In genomic region chrX:3474476-3475439, dm6 we compare ENCODE assay signal across 3 fruit fly cellular contexts.
TF ChIP-seq lines count a peak whose summit lies in the region.

CG12206 (minus strand) TSS chrX:3474524.

TF ChIP-seq in whole organism, embryonic, 481 proteins besides CTCF, POLR2A, EP300 and RAD21 (continued from another document and continues in another):
- TF ChIP-seq CG16779 (GFP tag; IDR thresholded peaks at IDR 0.05; lab: Robert Waterston, UW) (no peak), ems (GFP tag; optimal IDR thresholded peaks at IDR 0.05; lab: Kevin White, UChicago) (no peak), CG10209 (GFP tag; optimal IDR thresholded peaks at IDR 0.05; lab: Kevin White, UChicago) (peak; percentile 50), HLH4C (GFP tag; IDR thresholded peaks at IDR 0.05; lab: Robert Waterston, UW; ENCODE audit: partially characterized antibody) (no peak), CG8290 (GFP tag; optimal IDR thresholded peaks at IDR 0.05; lab: Kevin White, UChicago) (no peak), CG8290 (tag; optimal IDR thresholded peaks at IDR 0.05; lab: Kevin White, UChicago) (no peak), gfzf (GFP tag; optimal IDR thresholded peaks at IDR 0.05; lab: Kevin White, UChicago) (no peak), seq (GFP tag; IDR thresholded peaks at IDR 0.05; lab: Robert Waterston, UW) (0 out of 2 replicates have a peak, but pooled peaks have one; percentile 47), trem (tag; optimal IDR thresholded peaks at IDR 0.05; lab: Kevin White, UChicago) (peak; percentile 8), CG15696 (tag; optimal IDR thresholded peaks at IDR 0.05; lab: Kevin White, UChicago) (no peak), CG11085 (GFP tag; IDR thresholded peaks at IDR 0.05; lab: Robert Waterston, UW) (no peak), Mrtf (GFP tag; IDR thresholded peaks at IDR 0.05; lab: Robert Waterston, UW) (0 out of 3 replicates have a peak, but pooled peaks have one; percentile 28), Nf-YA (GFP tag; IDR thresholded peaks at IDR 0.05; lab: Robert Waterston, UW) (no peak), CG14965 (GFP tag; optimal IDR thresholded peaks at IDR 0.05; lab: Kevin White, UChicago; ENCODE audit: borderline replicate concordance) (no peak), Trl (optimal IDR thresholded peaks at IDR 0.05; lab: Kevin White, UChicago) (no peak), Trl (GFP tag; optimal IDR thresholded peaks at IDR 0.05; lab: Kevin White, UChicago) (no peak), BtbVII (GFP tag; optimal IDR thresholded peaks at IDR 0.05; lab: Kevin White, UChicago) (peak; percentile 62), da (GFP tag; optimal IDR thresholded peaks at IDR 0.05; lab: Kevin White, UChicago) (no peak), CG16813 (GFP tag; IDR thresholded peaks at IDR 0.05; lab: Robert Waterston, UW; ENCODE audit: partially characterized antibody) (no peak), Poxn (GFP tag; IDR thresholded peaks at IDR 0.05; lab: Robert Waterston, UW) (no peak), hbn (GFP tag; IDR thresholded peaks at IDR 0.05; lab: Robert Waterston, UW; ENCODE audit: partially characterized antibody) (no peak), az2 (GFP tag; optimal IDR thresholded peaks at IDR 0.05; lab: Kevin White, UChicago) (peak; percentile 28), Oaz (GFP tag; IDR thresholded peaks at IDR 0.05; lab: Robert Waterston, UW) (no peak), tna (GFP tag; IDR thresholded peaks at IDR 0.05; lab: Robert Waterston, UW; ENCODE audit: partially characterized antibody) (no peak), kni (GFP tag; optimal IDR thresholded peaks at IDR 0.05; lab: Kevin White, UChicago) (peak; percentile 46), CG18599 (GFP tag; optimal IDR thresholded peaks at IDR 0.05; lab: Kevin White, UChicago) (peak; percentile 73), CG17328 (GFP tag; IDR thresholded peaks at IDR 0.05; lab: Robert Waterston, UW) (no peak), CG4404 (GFP tag; IDR thresholded peaks at IDR 0.05; lab: Robert Waterston, UW) (peak; percentile 27; the same call in 1 of the 2 replicates), zfh1 (GFP tag; IDR thresholded peaks at IDR 0.05; lab: Robert Waterston, UW) (0 out of 3 replicates have a peak, but pooled peaks have one; percentile 23), gcm2 (GFP tag; optimal IDR thresholded peaks at IDR 0.05; lab: Kevin White, UChicago) (no peak), scrt (GFP tag; optimal IDR thresholded peaks at IDR 0.05; lab: Kevin White, UChicago) (peak; percentile 61), org-1 (GFP tag; optimal IDR thresholded peaks at IDR 0.05; lab: Kevin White, UChicago) (peak; percentile 16), CG13296 (GFP tag; optimal IDR thresholded peaks at IDR 0.05; lab: Kevin White, UChicago) (peak; percentile 56), CG1233 (GFP tag; optimal IDR thresholded peaks at IDR 0.05; lab: Kevin White, UChicago) (peak; percentile 52), ATbp (GFP tag; optimal IDR thresholded peaks at IDR 0.05; lab: Kevin White, UChicago) (peak; percentile 52), CG34422 (GFP tag; IDR thresholded peaks at IDR 0.05; lab: Robert Waterston, UW) (no peak), CG4328 (GFP tag; optimal IDR thresholded peaks at IDR 0.05; lab: Kevin White, UChicago) (no peak), CG8478 (optimal IDR thresholded peaks at IDR 0.05; lab: Kevin White, UChicago) (no peak), tap (tag; optimal IDR thresholded peaks at IDR 0.05; lab: Kevin White, UChicago) (peak; percentile 29), D19B (GFP tag; optimal IDR thresholded peaks at IDR 0.05; lab: Kevin White, UChicago) (peak; percentile 35), schlank (tag; optimal IDR thresholded peaks at IDR 0.05; lab: Kevin White, UChicago) (no peak), sd (tag; optimal IDR thresholded peaks at IDR 0.05; lab: Kevin White, UChicago) (peak; percentile 81), trh (GFP tag; optimal IDR thresholded peaks at IDR 0.05; lab: Kevin White, UChicago) (no peak), CG9817 (tag; optimal IDR thresholded peaks at IDR 0.05; lab: Kevin White, UChicago) (peak; percentile 46)

TF ChIP-seq in whole organism, prepupa, 60 proteins besides CTCF, POLR2A, EP300 and RAD21 (continued from another document):
- TF ChIP-seq Sox102F (GFP tag; optimal IDR thresholded peaks at IDR 0.05; lab: Kevin White, UChicago): peak; percentile 25
- peak; percentile 58 for TF ChIP-seq CG8319 (GFP tag; optimal IDR thresholded peaks at IDR 0.05; lab: Kevin White, UChicago)
- TF ChIP-seq salr (GFP tag; optimal IDR thresholded peaks at IDR 0.05; lab: Kevin White, UChicago): peak; percentile 59 to 76
- TF ChIP-seq Eip78C (GFP tag; lab: Kevin White, UChicago): peak; percentile 89
- TF ChIP-seq pdm3 (GFP tag; optimal IDR thresholded peaks at IDR 0.05; lab: Kevin White, UChicago): peak; percentile 72
- TF ChIP-seq dac (GFP tag; optimal IDR thresholded peaks at IDR 0.05; lab: Kevin White, UChicago): peak; percentile 30
- TF ChIP-seq CG6163 (GFP tag; IDR thresholded peaks at IDR 0.05; lab: Robert Waterston, UW): peak; percentile 87
- peak; percentile 32; the same call in 1 of the 2 replicates for TF ChIP-seq Gug (GFP tag; IDR thresholded peaks at IDR 0.05; lab: Robert Waterston, UW)
- peak; percentile 83 for TF ChIP-seq CG6276 (GFP tag; optimal IDR thresholded peaks at IDR 0.05; lab: Kevin White, UChicago)
- peak; percentile 36 for TF ChIP-seq Hr4 (GFP tag; optimal IDR thresholded peaks at IDR 0.05; lab: Kevin White, UChicago)
- TF ChIP-seq Ets96B (tag; optimal IDR thresholded peaks at IDR 0.05; lab: Kevin White, UChicago): peak; percentile 88
- peak; percentile 85 for TF ChIP-seq CG16779 (tag; optimal IDR thresholded peaks at IDR 0.05; lab: Kevin White, UChicago)
- peak; percentile 80 for TF ChIP-seq net (GFP tag; optimal IDR thresholded peaks at IDR 0.05; lab: Kevin White, UChicago)
- TF ChIP-seq Eip75B (GFP tag; optimal IDR thresholded peaks at IDR 0.05; lab: Kevin White, UChicago): peak; percentile 50
- TF ChIP-seq Hr39 (GFP tag; optimal IDR thresholded peaks at IDR 0.05; lab: Kevin White, UChicago): no peak
- peak; percentile 91 for TF ChIP-seq CG9139 (GFP tag; optimal IDR thresholded peaks at IDR 0.05; lab: Kevin White, UChicago)
- TF ChIP-seq cyc (GFP tag; optimal IDR thresholded peaks at IDR 0.05; lab: Kevin White, UChicago): peak; percentile 8
- TF ChIP-seq lz (GFP tag; optimal IDR thresholded peaks at IDR 0.05; lab: Kevin White, UChicago): peak; percentile 21
- TF ChIP-seq Met (GFP tag; optimal IDR thresholded peaks at IDR 0.05; lab: Kevin White, UChicago): peak; percentile 22
- no peak for TF ChIP-seq Ets21C (GFP tag; optimal IDR thresholded peaks at IDR 0.05; lab: Kevin White, UChicago)
- peak; percentile 7 for TF ChIP-seq Smox (GFP tag; optimal IDR thresholded peaks at IDR 0.05; lab: Kevin White, UChicago)
- TF ChIP-seq achi (GFP tag; optimal IDR thresholded peaks at IDR 0.05; lab: Kevin White, UChicago): peak; percentile 71
- TF ChIP-seq Blimp-1 (GFP tag; optimal IDR thresholded peaks at IDR 0.05; lab: Kevin White, UChicago): peak; percentile 66
- TF ChIP-seq dsx (GFP tag; optimal IDR thresholded peaks at IDR 0.05; lab: Kevin White, UChicago; ENCODE audit: poor library complexity, severe bottlenecking): peak; percentile 99
- peak; percentile 63 for TF ChIP-seq CG11762 (GFP tag; optimal IDR thresholded peaks at IDR 0.05; lab: Kevin White, UChicago; ENCODE audit: insufficient read depth)
- no peak for TF ChIP-seq fd85E (GFP tag; optimal IDR thresholded peaks at IDR 0.05; lab: Kevin White, UChicago)
- peak; percentile 88 for TF ChIP-seq spab (GFP tag; optimal IDR thresholded peaks at IDR 0.05; lab: Kevin White, UChicago)
- peak; percentile 66 for TF ChIP-seq Lpt (GFP tag; optimal IDR thresholded peaks at IDR 0.05; lab: Kevin White, UChicago)
- TF ChIP-seq acj6 (GFP tag; optimal IDR thresholded peaks at IDR 0.05; lab: Kevin White, UChicago): peak; percentile 57
- peak; percentile 83 for TF ChIP-seq CG34406 (GFP tag; optimal IDR thresholded peaks at IDR 0.05; lab: Kevin White, UChicago)
- TF ChIP-seq CG1621 (tag; optimal IDR thresholded peaks at IDR 0.05; lab: Kevin White, UChicago): peak; percentile 82
- peak; percentile 63 for TF ChIP-seq CG6792 (GFP tag; optimal IDR thresholded peaks at IDR 0.05; lab: Kevin White, UChicago)
- TF ChIP-seq CG3919 (GFP tag; optimal IDR thresholded peaks at IDR 0.05; lab: Kevin White, UChicago): peak; percentile 57
- peak; percentile 81 for TF ChIP-seq CG8632 (GFP tag; optimal IDR thresholded peaks at IDR 0.05; lab: Kevin White, UChicago)
- peak; percentile 54 for TF ChIP-seq OdsH (GFP tag; optimal IDR thresholded peaks at IDR 0.05; lab: Kevin White, UChicago)
- peak; percentile 60 for TF ChIP-seq CG6854 (GFP tag; optimal IDR thresholded peaks at IDR 0.05; lab: Kevin White, UChicago)
- peak; percentile 65 for TF ChIP-seq CG4318 (GFP tag; optimal IDR thresholded peaks at IDR 0.05; lab: Kevin White, UChicago)

TF ChIP-seq in whole organism, wandering third instar larva, 38 proteins besides CTCF, POLR2A, EP300 and RAD21 (continued from another document):
- TF ChIP-seq Abd-B (GFP tag; optimal IDR thresholded peaks at IDR 0.05; lab: Kevin White, UChicago): no peak
- TF ChIP-seq pan (optimal IDR thresholded peaks at IDR 0.05; lab: Kevin White, UChicago): no peak
- TF ChIP-seq Hnf4 (GFP tag; optimal IDR thresholded peaks at IDR 0.05; lab: Kevin White, UChicago): no peak
- TF ChIP-seq rgr (GFP tag; optimal IDR thresholded peaks at IDR 0.05; lab: Kevin White, UChicago): peak; percentile 49
- peak; percentile 47 for TF ChIP-seq Dfd (GFP tag; optimal IDR thresholded peaks at IDR 0.05; lab: Kevin White, UChicago)
- no peak for TF ChIP-seq usp (GFP tag; optimal IDR thresholded peaks at IDR 0.05; lab: Kevin White, UChicago)
- TF ChIP-seq dl (GFP tag; optimal IDR thresholded peaks at IDR 0.05; lab: Kevin White, UChicago; ENCODE audit: insufficient read depth in 1 of 2, partially characterized antibody in 2 of 2): no peak
- no peak for TF ChIP-seq Hr83 (GFP tag; optimal IDR thresholded peaks at IDR 0.05; lab: Kevin White, UChicago; ENCODE audit: poor library complexity, severe bottlenecking)
- no peak for TF ChIP-seq Myc (optimal IDR thresholded peaks at IDR 0.05; lab: Kevin White, UChicago)
- no peak for TF ChIP-seq Hr78 (GFP tag; optimal IDR thresholded peaks at IDR 0.05; lab: Kevin White, UChicago)
- TF ChIP-seq sage (GFP tag; optimal IDR thresholded peaks at IDR 0.05; lab: Kevin White, UChicago): no peak
